Fruit fly (Drosophila melanogaster) whole organism, wandering third instar larva: ENCODE measurements around the gene CG2202.

ENCODE experiments used
- Abd-B ChIP-seq: fragments of >200 bp; optimal IDR thresholded peaks from 2 replicates; lab custom pipeline; 2017; ENCODE audit warnings: missing biosample characterization, missing genetic modification characterization
- CG32264 ChIP-seq: fragments of 200-800 bp; sonication (Bioruptor generic); optimal IDR thresholded peaks from 2 replicates; lab custom pipeline; 2016; ENCODE audit warnings: missing biosample characterization, missing genetic modification characterization
- CG9705 ChIP-seq: fragments of 200-800 bp; sonication (Bioruptor generic); optimal IDR thresholded peaks from 2 replicates; lab custom pipeline; 2018; ENCODE audit warnings: missing biosample characterization, mild to moderate bottlenecking, missing genetic modification characterization
- CrebA ChIP-seq: fragments of 200-800 bp; sonication (Bioruptor generic); optimal IDR thresholded peaks from 2 replicates; lab custom pipeline; 2016; ENCODE audit warnings: missing biosample characterization, mild to moderate bottlenecking, missing genetic modification characterization, borderline replicate concordance
- Dfd ChIP-seq: fragments of >200 bp; optimal IDR thresholded peaks from 2 replicates; lab custom pipeline; 2017; ENCODE audit warnings: missing biosample characterization, missing genetic modification characterization
- Dif ChIP-seq: fragments of 200-275, 200-300 bp; sonication (Bioruptor generic); optimal IDR thresholded peaks from 2 replicates; lab custom pipeline; 2018; ENCODE audit warnings: missing biosample characterization, missing genetic modification characterization; ENCODE audit not compliant: partially characterized antibody
- GATAd ChIP-seq: sonication (Bioruptor generic); optimal IDR thresholded peaks from 2 replicates; lab custom pipeline; 2016; ENCODE audit warnings: missing biosample characterization, missing genetic modification characterization
- HLH106 ChIP-seq: fragments of 200-800 bp; optimal IDR thresholded peaks from 3 replicates; lab custom pipeline; 2019; ENCODE audit warnings: missing biosample characterization, mild to moderate bottlenecking, missing genetic modification characterization, moderate library complexity
- Hnf4 ChIP-seq: fragments of 200-800 bp; sonication (Bioruptor generic); optimal IDR thresholded peaks from 2 replicates; lab custom pipeline; 2016; ENCODE audit warnings: missing biosample characterization, mild to moderate bottlenecking, missing genetic modification characterization
- Hr78 ChIP-seq: fragments of >200 bp; optimal IDR thresholded peaks from 2 replicates; lab custom pipeline; 2017; ENCODE audit warnings: missing biosample characterization, missing genetic modification characterization
- Hr83 ChIP-seq: fragments of 200-300 bp; sonication (Bioruptor generic); optimal IDR thresholded peaks from 2 replicates; lab custom pipeline; 2016; ENCODE audit warnings: missing biosample characterization, mild to moderate bottlenecking, missing genetic modification characterization, moderate library complexity; ENCODE audit not compliant: poor library complexity, severe bottlenecking
- Jra ChIP-seq: sonication (Bioruptor generic); optimal IDR thresholded peaks from 2 replicates; lab custom pipeline; 2016; ENCODE audit warnings: missing biosample characterization, missing genetic modification characterization
- Mio ChIP-seq: sonication (Bioruptor generic); optimal IDR thresholded peaks from 2 replicates; lab custom pipeline; 2016; ENCODE audit warnings: missing biosample characterization, missing genetic modification characterization
- N ChIP-seq: fragments of >200 bp; optimal IDR thresholded peaks from 2 replicates; lab custom pipeline; 2018; ENCODE audit warnings: missing biosample characterization, missing external identifiers, missing genetic modification characterization
- OdsH ChIP-seq: fragments of 200-800 bp; sonication (Bioruptor generic); optimal IDR thresholded peaks from 2 replicates; lab custom pipeline; 2016; ENCODE audit warnings: missing biosample characterization, mild to moderate bottlenecking, missing genetic modification characterization
- Rel ChIP-seq, 2 experiments: fragments of 200-800 bp; sonication (Bioruptor generic) in 1 of 2; optimal IDR thresholded peaks; 2 replicates in 1 of 2; 3 replicates in 1 of 2; lab custom pipeline; 2016 to 2019; ENCODE audit warnings: mild to moderate bottlenecking in 2 of 2, missing biosample characterization in 2 of 2, missing genetic modification characterization in 2 of 2, moderate library complexity in 1 of 2
- Sp1 ChIP-seq: fragments of 200-800 bp; sonication (Bioruptor generic); optimal IDR thresholded peaks from 3 replicates; lab custom pipeline; 2019; ENCODE audit warnings: missing biosample characterization, mild to moderate bottlenecking, missing genetic modification characterization, moderate library complexity
- Vsx2 ChIP-seq: fragments of 200-300, 225-300 bp; sonication (Bioruptor generic); optimal IDR thresholded peaks from 2 replicates; lab custom pipeline; 2018; ENCODE audit warnings: missing biosample characterization, missing genetic modification characterization; ENCODE audit not compliant: partially characterized antibody
- brk ChIP-seq: fragments of 200-800 bp; sonication (Bioruptor generic); optimal IDR thresholded peaks from 2 replicates; lab custom pipeline; 2016; ENCODE audit warnings: missing biosample characterization, mild to moderate bottlenecking, missing genetic modification characterization
- dl ChIP-seq, 2 experiments: fragments of 175-275, 200-275 bp in 1 of 2; fragments of 200-275 bp in 1 of 2; sonication (Bioruptor generic); optimal IDR thresholded peaks; lab custom pipeline; 2018; ENCODE audit warnings: mild to moderate bottlenecking in 2 of 2, missing biosample characterization in 2 of 2, missing genetic modification characterization in 2 of 2, moderate library complexity in 2 of 2; ENCODE audit not compliant: partially characterized antibody in 2 of 2, insufficient read depth in 1 of 2
- dmrt93B ChIP-seq: fragments of 200-800 bp; sonication (Bioruptor generic); optimal IDR thresholded peaks from 2 replicates; lab custom pipeline; 2018; ENCODE audit warnings: missing biosample characterization, mild to moderate bottlenecking, missing genetic modification characterization
- dsf ChIP-seq: sonication (Bioruptor generic); optimal IDR thresholded peaks from 2 replicates; lab custom pipeline; 2016; ENCODE audit warnings: missing biosample characterization, missing genetic modification characterization, borderline replicate concordance
- ey ChIP-seq: fragments of 200-800 bp; sonication (Bioruptor generic); optimal IDR thresholded peaks from 2 replicates; lab custom pipeline; 2016; ENCODE audit warnings: missing biosample characterization, missing genetic modification characterization
- fru ChIP-seq: fragments of 200-800 bp; sonication (Bioruptor generic); optimal IDR thresholded peaks from 3 replicates; lab custom pipeline; 2016; ENCODE audit warnings: missing biosample characterization, mild to moderate bottlenecking, missing genetic modification characterization
- lola ChIP-seq: fragments of >200 bp; optimal IDR thresholded peaks from 2 replicates; lab custom pipeline; 2017; ENCODE audit warnings: missing biosample characterization, missing genetic modification characterization
- pan ChIP-seq: fragments of >200 bp; optimal IDR thresholded peaks from 2 replicates; lab custom pipeline; 2017
- psq ChIP-seq: fragments of 200-800 bp; sonication (Bioruptor generic); optimal IDR thresholded peaks from 3 replicates; lab custom pipeline; 2017; ENCODE audit warnings: missing biosample characterization, mild to moderate bottlenecking, missing genetic modification characterization, moderate library complexity
- rgr ChIP-seq: fragments of 200-800 bp; sonication (Bioruptor generic); optimal IDR thresholded peaks from 3 replicates; lab custom pipeline; 2016; ENCODE audit warnings: missing biosample characterization, mild to moderate bottlenecking, missing genetic modification characterization
- sage ChIP-seq: fragments of 200-800 bp; sonication (Bioruptor generic); optimal IDR thresholded peaks from 2 replicates; lab custom pipeline; 2016; ENCODE audit warnings: missing biosample characterization, mild to moderate bottlenecking, missing genetic modification characterization
- sv ChIP-seq: fragments of 200-800 bp; sonication (Bioruptor generic); optimal IDR thresholded peaks from 3 replicates; lab custom pipeline; 2016; ENCODE audit warnings: missing biosample characterization, missing genetic modification characterization
- usp ChIP-seq: fragments of >200 bp; optimal IDR thresholded peaks from 2 replicates; lab custom pipeline; 2017; ENCODE audit warnings: missing biosample characterization, missing genetic modification characterization
- woc ChIP-seq: sonication (Bioruptor generic); optimal IDR thresholded peaks from 2 replicates; lab custom pipeline; 2016; ENCODE audit warnings: missing biosample characterization, mild to moderate bottlenecking, missing genetic modification characterization

The CG2202 gene

dm6 chrX:10806718-10807412 lies 41.7 kb upstream of the CG2202 start:
- TF ChIP-seq N (GFP tag; lab: Kevin White, UChicago) (no peak), Hr78 (no peak), Dif (peak; percentile 73), HLH106 (tag; lab: Kevin White, UChicago) (peak; percentile 9), Hnf4 (peak; percentile 16), dsf (GFP tag; lab: Kevin White, UChicago) (no peak), psq (GFP tag; lab: Kevin White, UChicago) (peak; percentile 45), CrebA (peak; percentile 15), dl (GFP tag; optimal IDR thresholded peaks at IDR 0.05; lab: Kevin White, UChicago; ENCODE audit: insufficient read depth in 1 of 2, partially characterized antibody in 2 of 2) (peak; percentile 17 to 35), Hr83 (GFP tag; lab: Kevin White, UChicago) (no peak), Vsx2 (GFP tag; lab: Kevin White, UChicago) (peak; percentile 84), Rel (GFP tag; optimal IDR thresholded peaks at IDR 0.05; lab: Kevin White, UChicago) (peak; percentile 38), Rel (tag; optimal IDR thresholded peaks at IDR 0.05; lab: Kevin White, UChicago) (peak; percentile 36)

dm6 chrX:10808684-10809083 lies 39.9 kb upstream of the CG2202 start:
- no peak for TF ChIP-seq Hnf4
- TF ChIP-seq N (GFP tag; lab: Kevin White, UChicago) = no peak
- TF ChIP-seq dmrt93B (GFP tag; lab: Kevin White, UChicago) = no peak
- peak; percentile 54 for TF ChIP-seq psq (GFP tag; lab: Kevin White, UChicago)
- TF ChIP-seq Sp1 (GFP tag; lab: Kevin White, UChicago) = no peak
- no peak for TF ChIP-seq Dfd

- TF ChIP-seq HLH106 (tag; lab: Kevin White, UChicago) (no peak), Dif (peak; percentile 35), dl (GFP tag; optimal IDR thresholded peaks at IDR 0.05; lab: Kevin White, UChicago; ENCODE audit: insufficient read depth in 1 of 2, partially characterized antibody in 2 of 2) (peak in 1 of 2 experiments; percentile 2)
These were observed 34.4 kb upstream of the CG2202 start for dm6 chrX:10814113-10814512.

- no peak for TF ChIP-seq CrebA
- TF ChIP-seq Dfd = peak; percentile 3
- no peak for TF ChIP-seq Hr78
- TF ChIP-seq N (GFP tag; lab: Kevin White, UChicago) = no peak
These were observed 33.7 kb upstream of the CG2202 start for dm6 chrX:10814832-10815372.

dm6 chrX:10815511-10816080 lies 33.0 kb upstream of the CG2202 start:
- TF ChIP-seq dsf (GFP tag; lab: Kevin White, UChicago) = no peak
- no peak for TF ChIP-seq pan (lab: Kevin White, UChicago)
- TF ChIP-seq sv = no peak
- peak; percentile 40 to 44 for TF ChIP-seq dl (GFP tag; optimal IDR thresholded peaks at IDR 0.05; lab: Kevin White, UChicago; ENCODE audit: insufficient read depth in 1 of 2, partially characterized antibody in 2 of 2)
- no peak for TF ChIP-seq rgr (GFP tag; lab: Kevin White, UChicago)
- TF ChIP-seq lola (GFP tag; lab: Kevin White, UChicago) = no peak
- peak; percentile 76 for TF ChIP-seq psq (GFP tag; lab: Kevin White, UChicago)
- TF ChIP-seq CG32264 (GFP tag; lab: Kevin White, UChicago) = no peak
- peak; percentile 74 for TF ChIP-seq Abd-B (GFP tag; lab: Kevin White, UChicago)
- TF ChIP-seq N (GFP tag; lab: Kevin White, UChicago) = peak; percentile 99
- peak; percentile 10 for TF ChIP-seq Hnf4
- TF ChIP-seq ey (GFP tag; lab: Kevin White, UChicago) = no peak
- no peak for TF ChIP-seq CG9705 (GFP tag; lab: Kevin White, UChicago)
- no peak for TF ChIP-seq usp (GFP tag; lab: Kevin White, UChicago)
- peak; percentile 85 for TF ChIP-seq Hr78
- TF ChIP-seq brk (GFP tag; lab: Kevin White, UChicago) = no peak
- no peak for TF ChIP-seq GATAd (GFP tag; lab: Kevin White, UChicago)
- no peak for TF ChIP-seq Jra (GFP tag; lab: Kevin White, UChicago)
- TF ChIP-seq fru (GFP tag; lab: Kevin White, UChicago) = peak; percentile 41
- peak; percentile 58 for TF ChIP-seq CrebA
- TF ChIP-seq Sp1 (GFP tag; lab: Kevin White, UChicago) = peak; percentile 19
- TF ChIP-seq Vsx2 (GFP tag; lab: Kevin White, UChicago) = no peak
- TF ChIP-seq Rel (GFP tag; optimal IDR thresholded peaks at IDR 0.05; lab: Kevin White, UChicago) = peak; percentile 21
- TF ChIP-seq Rel (tag; optimal IDR thresholded peaks at IDR 0.05; lab: Kevin White, UChicago) = peak; percentile 20
- TF ChIP-seq sage = no peak
- TF ChIP-seq woc (GFP tag; lab: Kevin White, UChicago) = no peak
- no peak for TF ChIP-seq dmrt93B (GFP tag; lab: Kevin White, UChicago)
- TF ChIP-seq Hr83 (GFP tag; lab: Kevin White, UChicago) = peak; percentile 13
- no peak for TF ChIP-seq Mio (GFP tag; lab: Kevin White, UChicago)
- TF ChIP-seq OdsH (GFP tag; lab: Kevin White, UChicago) = peak; percentile 14
- no peak for TF ChIP-seq Dif
